Fruit fly (Drosophila melanogaster): ENCODE data around the gene Gapdh2.

Gene Gapdh2

dm6 chrX:15869843-15870242, 1.9 kb downstream of the Gapdh2 start, which contains the start of gene CG16952 (continued):
- TF ChIP-seq Dll (GFP tag; IDR thresholded peaks at IDR 0.05; ENCODE audit: partially characterized antibody) (peak; percentile 94), CG3995 (GFP tag; optimal IDR thresholded peaks at IDR 0.05) (no peak), odd (GFP tag; optimal IDR thresholded peaks at IDR 0.05) (no peak), HLH54F (GFP tag; optimal IDR thresholded peaks at IDR 0.05) (no peak), ttk (GFP tag; IDR thresholded peaks at IDR 0.05) (no peak), CG8478 (optimal IDR thresholded peaks at IDR 0.05) (no peak), lola (GFP tag; optimal IDR thresholded peaks at IDR 0.05) (no peak), CG7839 (tag; optimal IDR thresholded peaks at IDR 0.05) (no peak), dmrt11E (tag; optimal IDR thresholded peaks at IDR 0.05) (no peak), Doc3 (GFP tag; IDR thresholded peaks at IDR 0.05; ENCODE audit: partially characterized antibody) (peak; percentile 88), Hmx (GFP tag; optimal IDR thresholded peaks at IDR 0.05) (no peak), CG12071 (GFP tag; optimal IDR thresholded peaks at IDR 0.05) (no peak), grau (tag; optimal IDR thresholded peaks at IDR 0.05) (no peak), CG7271 (tag; optimal IDR thresholded peaks at IDR 0.05) (no peak), CG15601 (tag; optimal IDR thresholded peaks at IDR 0.05) (peak; percentile 16), CG8290 (GFP tag; optimal IDR thresholded peaks at IDR 0.05) (peak; percentile 49), CG8290 (tag; optimal IDR thresholded peaks at IDR 0.05) (no peak), Opbp (GFP tag; IDR thresholded peaks at IDR 0.05; ENCODE audit: partially characterized antibody) (peak; percentile 79), CG34376 (GFP tag; optimal IDR thresholded peaks at IDR 0.05) (peak; percentile 10), Hmr (GFP tag; optimal IDR thresholded peaks at IDR 0.05) (peak; percentile 10), ranshi (GFP tag; IDR thresholded peaks at IDR 0.05) (no peak), vnd (GFP tag; IDR thresholded peaks at IDR 0.05; ENCODE audit: partially characterized antibody) (peak; percentile 92), ERR (GFP tag; optimal IDR thresholded peaks at IDR 0.05) (no peak), CG15011 (GFP tag; optimal IDR thresholded peaks at IDR 0.05) (no peak), Dref (GFP tag; IDR thresholded peaks at IDR 0.05) (peak; percentile 69), CG11723 (GFP tag; optimal IDR thresholded peaks at IDR 0.05) (no peak), Aef1 (GFP tag; IDR thresholded peaks at IDR 0.05) (no peak), az2 (GFP tag; optimal IDR thresholded peaks at IDR 0.05) (no peak), CG42726 (GFP tag; IDR thresholded peaks at IDR 0.05; ENCODE audit: partially characterized antibody) (peak; percentile 50; the same call in 1 of the 2 replicates), NK7.1 (GFP tag; optimal IDR thresholded peaks at IDR 0.05) (no peak), hkb (optimal IDR thresholded peaks at IDR 0.05) (no peak), hkb (GFP tag; IDR thresholded peaks at IDR 0.05) (no peak), Nf-YA (GFP tag; IDR thresholded peaks at IDR 0.05) (no peak), CG31441 (GFP tag; IDR thresholded peaks at IDR 0.05) (no peak), Gug (GFP tag; IDR thresholded peaks at IDR 0.05) (no peak), tll (GFP tag; optimal IDR thresholded peaks at IDR 0.05) (no peak), Nf-YC (tag; optimal IDR thresholded peaks at IDR 0.05) (no peak), CG17612 (GFP tag; IDR thresholded peaks at IDR 0.05) (no peak), CG6854 (GFP tag; optimal IDR thresholded peaks at IDR 0.05) (no peak), CG6791 (GFP tag; IDR thresholded peaks at IDR 0.05; ENCODE audit: partially characterized antibody) (peak; percentile 84), CG2202 (tag; optimal IDR thresholded peaks at IDR 0.05) (no peak), psq (GFP tag; optimal IDR thresholded peaks at IDR 0.05) (no peak), gt (GFP tag; IDR thresholded peaks at IDR 0.05) (no peak), tx (GFP tag; optimal IDR thresholded peaks at IDR 0.05) (no peak), aop (GFP tag; IDR thresholded peaks at IDR 0.05) (no peak), Fer3 (tag; optimal IDR thresholded peaks at IDR 0.05) (no peak), gce (GFP tag; IDR thresholded peaks at IDR 0.05) (no peak), CG13894 (tag; optimal IDR thresholded peaks at IDR 0.05) (no peak), CG4424 (GFP tag; optimal IDR thresholded peaks at IDR 0.05) (no peak), NC2β (GFP tag; optimal IDR thresholded peaks at IDR 0.05) (peak; percentile 14), ftz-f1 (GFP tag; optimal IDR thresholded peaks at IDR 0.05) (no peak), CrebB (tag; optimal IDR thresholded peaks at IDR 0.05) (no peak)
